Worm (Caenorhabditis elegans) whole organism, L3 larva: ENCODE results near the gene swsn-3.

Source experiments
- ceh-16 ChIP-seq: sonication (generic microtip); optimal IDR thresholded peaks from 2 replicates; lab custom pipeline; 2017; ENCODE audit warnings: missing biosample characterization, missing genetic modification characterization
- lin-39 ChIP-seq: fragments of 150-350 bp; optimal IDR thresholded peaks from 2 replicates; lab custom pipeline; 2018; ENCODE audit warnings: missing biosample characterization, missing genetic modification reagents, missing genetic modification characterization
- nhr-12 ChIP-seq: fragments of 150-350 bp; optimal IDR thresholded peaks from 2 replicates; lab custom pipeline; 2014; ENCODE audit warnings: missing biosample characterization, missing genetic modification characterization
- ztf-11 ChIP-seq: fragments of 150-350 bp; optimal IDR thresholded peaks from 2 replicates; lab custom pipeline; 2014; ENCODE audit warnings: missing biosample characterization, missing genetic modification characterization

- TF ChIP-seq ceh-16 (tag; lab: Kevin White, UChicago), result no peak
- TF ChIP-seq ztf-11 (tag; lab: Kevin White, UChicago), result no peak
- TF ChIP-seq lin-39 (tag; lab: Kevin White, UChicago), result no peak
- TF ChIP-seq nhr-12 (tag; lab: Kevin White, UChicago), result no peak
These were observed 10.2 kb upstream of the swsn-3 start, which contains the start of gene laf-1 for ce11 chrIII:2778655-2779054.
